Worm (Caenorhabditis elegans): ENCODE data around the gene dmsr-7.

- TF ChIP-seq ceh-36 (tag; optimal IDR thresholded peaks at IDR 0.05) (no peak), ceh-13 (GFP tag; optimal IDR thresholded peaks at IDR 0.05) (no peak)
These were observed 7.8 kb downstream of the dmsr-7 start, which contains the start of gene F08F3.10 for ce11 chrV:5412808-5413405.

All from whole organism, early embryonic.